Fruit fly (Drosophila melanogaster): ENCODE data around the gene CG4502.

- TF ChIP-seq fd96Ca (GFP tag; IDR thresholded peaks at IDR 0.05) (no peak), CG9948 (tag; optimal IDR thresholded peaks at IDR 0.05) (no peak), CG32121 (GFP tag; IDR thresholded peaks at IDR 0.05) (no peak), CG4496 (GFP tag; IDR thresholded peaks at IDR 0.05) (no peak; the same call in 2 of the 3 replicates), gl (tag; optimal IDR thresholded peaks at IDR 0.05) (no peak), CG14655 (GFP tag; optimal IDR thresholded peaks at IDR 0.05) (no peak), CG34367 (tag; optimal IDR thresholded peaks at IDR 0.05) (no peak), CG12605 (GFP tag; IDR thresholded peaks at IDR 0.05) (no peak), Pif1B (GFP tag; optimal IDR thresholded peaks at IDR 0.05) (no peak), CG15710 (tag; optimal IDR thresholded peaks at IDR 0.05) (no peak), CG13204 (GFP tag; optimal IDR thresholded peaks at IDR 0.05) (no peak), D1 (tag; optimal IDR thresholded peaks at IDR 0.05) (no peak)
These were observed 13.9 kb upstream of the CG4502 start for dm6 chr2L:7217931-7218330.
